Worm (Caenorhabditis elegans) whole organism, L4 larva: Measurements from ENCODE around the gene F35G2.5.
"Not testable (repeated sequence)": the region's sequence is repeated elsewhere in the genome, so short reads cannot be mapped to it uniquely, and the experiment has no call there.

ENCODE experiments used
- ama-1 ChIP-seq: fragments of 150-350 bp; optimal IDR thresholded peaks from 2 replicates; lab custom pipeline; 2014; ENCODE audit warnings: inconsistent platforms, mixed read lengths
- hlh-11 ChIP-seq: fragments of 200-800 bp; sonication (Bioruptor generic); optimal IDR thresholded peaks from 2 replicates; lab custom pipeline; 2018; ENCODE audit warnings: mild to moderate bottlenecking, missing genetic modification characterization, missing compliant biosample characterization
- nhr-28 ChIP-seq: fragments of 150-350 bp; optimal IDR thresholded peaks from 2 replicates; lab custom pipeline; 2014; ENCODE audit warnings: missing biosample characterization, missing genetic modification characterization
- unc-130 ChIP-seq: sonication (generic microtip); optimal IDR thresholded peaks from 2 replicates; lab custom pipeline; 2016; ENCODE audit warnings: missing genetic modification reagents, missing genetic modification characterization, missing compliant biosample characterization

- not testable (repeated sequence) for TF ChIP-seq ama-1 (lab: Kevin White, UChicago); hlh-11 (tag; lab: Kevin White, UChicago); unc-130 (GFP tag; lab: Kevin White, UChicago); nhr-28 (tag; lab: Kevin White, UChicago)
Observed at ce11 chrIV:12170396-12170795, 49.0 kb upstream of the F35G2.5 start.
